Worm (Caenorhabditis elegans): ENCODE results near the gene F17C11.4.

F17C11.4 gene

ce11 chrV:10921747-10922146, 29.9 kb upstream of the F17C11.4 start, which contains the start of gene nas-31:
Gene nas-31 (minus strand): TSS chrV:10921847.
- TF ChIP-seq sup-37 (GFP tag; optimal IDR thresholded peaks at IDR 0.05) (no peak), egl-27 (tag; optimal IDR thresholded peaks at IDR 0.05) (no peak), lin-39 (tag; optimal IDR thresholded peaks at IDR 0.05) (no peak), nhr-90 (tag; optimal IDR thresholded peaks at IDR 0.05; ENCODE audit: poor library complexity) (no peak), lsy-2 (tag; optimal IDR thresholded peaks at IDR 0.05) (no peak), elt-2 (tag; optimal IDR thresholded peaks at IDR 0.05) (no peak), mdl-1 (tag; optimal IDR thresholded peaks at IDR 0.05) (no peak), lin-35 (GFP tag; optimal IDR thresholded peaks at IDR 0.05) (no peak), zip-4 (GFP tag; optimal IDR thresholded peaks at IDR 0.05) (no peak), nhr-11 (tag; optimal IDR thresholded peaks at IDR 0.05) (no peak), ztf-4 (tag; optimal IDR thresholded peaks at IDR 0.05) (no peak), nhr-19 (GFP tag; conservative IDR thresholded peaks at IDR 0.05) (no peak), unc-62 (GFP tag; optimal IDR thresholded peaks at IDR 0.05) (no peak), ces-1 (GFP tag; optimal IDR thresholded peaks at IDR 0.05) (no peak), nhr-20 (tag; optimal IDR thresholded peaks at IDR 0.05) (no peak), nhr-71 (tag; optimal IDR thresholded peaks at IDR 0.05) (no peak), pqm-1 (tag; optimal IDR thresholded peaks at IDR 0.05) (no peak)

ce11 chrV:10923229-10923628, 28.4 kb upstream of the F17C11.4 start, which contains the start of gene F58B4.7:
Gene F58B4.7 (minus strand): TSS chrV:10923329.
- TF ChIP-seq skn-1 (tag; optimal IDR thresholded peaks at IDR 0.05) (no peak), vab-15 (tag; optimal IDR thresholded peaks at IDR 0.05) (no peak), C34B4.2 (tag; optimal IDR thresholded peaks at IDR 0.05) (no peak), F16B12.6 (tag; optimal IDR thresholded peaks at IDR 0.05) (no peak), isw-1 (GFP tag; IDR thresholded peaks at IDR 0.05) (no peak), tlp-1 (tag; optimal IDR thresholded peaks at IDR 0.05) (no peak), fkh-4 (tag; optimal IDR thresholded peaks at IDR 0.05; ENCODE audit: borderline replicate concordance) (no peak)

ce11 chrV:10924731-10925130, 26.9 kb upstream of the F17C11.4 start, which contains the start of gene F58B4.6:
Gene F58B4.6 (plus strand): TSS chrV:10925031.
- peak; percentile 12 for TF ChIP-seq nhr-71 (tag; optimal IDR thresholded peaks at IDR 0.05)
- TF ChIP-seq lin-14 (GFP tag; optimal IDR thresholded peaks at IDR 0.05): no peak
- no peak for TF ChIP-seq dpl-1 (GFP tag; optimal IDR thresholded peaks at IDR 0.05)
- TF ChIP-seq ztf-4 (tag; optimal IDR thresholded peaks at IDR 0.05): no peak
- no peak for TF ChIP-seq nhr-76 (tag; optimal IDR thresholded peaks at IDR 0.05)
- no peak for TF ChIP-seq blmp-1 (tag; optimal IDR thresholded peaks at IDR 0.05)
- TF ChIP-seq ces-1 (GFP tag; optimal IDR thresholded peaks at IDR 0.05): no peak
- TF ChIP-seq nhr-12 (tag; optimal IDR thresholded peaks at IDR 0.05): no peak
- peak; percentile 71 for TF ChIP-seq fkh-8 (tag; optimal IDR thresholded peaks at IDR 0.05)
- TF ChIP-seq efl-3 (GFP tag; optimal IDR thresholded peaks at IDR 0.05): no peak
- TF ChIP-seq pax-3 (tag; optimal IDR thresholded peaks at IDR 0.05): peak; percentile 17
- TF ChIP-seq lin-13 (GFP tag; optimal IDR thresholded peaks at IDR 0.05): no peak
- TF ChIP-seq nhr-47 (tag; optimal IDR thresholded peaks at IDR 0.05): peak; percentile 20

ce11 chrV:10925658-10926057, 26.0 kb upstream of the F17C11.4 start:
- TF ChIP-seq hlh-4 (tag; optimal IDR thresholded peaks at IDR 0.05) (no peak), fkh-8 (tag; optimal IDR thresholded peaks at IDR 0.05) (peak; percentile 68), fos-1 (tag; optimal IDR thresholded peaks at IDR 0.05) (no peak), lin-15B (tag; optimal IDR thresholded peaks at IDR 0.05) (no peak), efl-3 (GFP tag; optimal IDR thresholded peaks at IDR 0.05) (no peak), blmp-1 (tag; optimal IDR thresholded peaks at IDR 0.05) (no peak), mep-1 (tag; optimal IDR thresholded peaks at IDR 0.05) (no peak), ama-1 (optimal IDR thresholded peaks at IDR 0.05) (no peak), unc-98 (GFP tag; IDR thresholded peaks at IDR 0.05) (no peak), nhr-19 (GFP tag; conservative IDR thresholded peaks at IDR 0.05) (no peak), nhr-71 (tag; optimal IDR thresholded peaks at IDR 0.05) (peak; percentile 57), C16A3.4 (tag; optimal IDR thresholded peaks at IDR 0.05) (no peak), nhr-20 (tag; optimal IDR thresholded peaks at IDR 0.05) (peak; percentile 22), hlh-17 (GFP tag; optimal IDR thresholded peaks at IDR 0.05; ENCODE audit: borderline replicate concordance) (no peak), dpl-1 (GFP tag; optimal IDR thresholded peaks at IDR 0.05) (no peak), efl-1 (optimal IDR thresholded peaks at IDR 0.05) (no peak), efl-1 (GFP tag; optimal IDR thresholded peaks at IDR 0.05 in 1 of 2) (peak in 1 of 2 experiments; percentile 15), pax-3 (tag; optimal IDR thresholded peaks at IDR 0.05) (no peak), nhr-90 (tag; optimal IDR thresholded peaks at IDR 0.05; ENCODE audit: poor library complexity) (no peak), xbp-1 (tag; optimal IDR thresholded peaks at IDR 0.05) (no peak), unc-130 (tag; optimal IDR thresholded peaks at IDR 0.05) (no peak), fkh-10 (GFP tag; optimal IDR thresholded peaks at IDR 0.05) (no peak), pag-3 (tag; optimal IDR thresholded peaks at IDR 0.05; ENCODE audit: borderline replicate concordance, insufficient read depth) (no peak)
